Worm (Caenorhabditis elegans): ENCODE results near the gene herd-1.

Gene herd-1

DNA sequence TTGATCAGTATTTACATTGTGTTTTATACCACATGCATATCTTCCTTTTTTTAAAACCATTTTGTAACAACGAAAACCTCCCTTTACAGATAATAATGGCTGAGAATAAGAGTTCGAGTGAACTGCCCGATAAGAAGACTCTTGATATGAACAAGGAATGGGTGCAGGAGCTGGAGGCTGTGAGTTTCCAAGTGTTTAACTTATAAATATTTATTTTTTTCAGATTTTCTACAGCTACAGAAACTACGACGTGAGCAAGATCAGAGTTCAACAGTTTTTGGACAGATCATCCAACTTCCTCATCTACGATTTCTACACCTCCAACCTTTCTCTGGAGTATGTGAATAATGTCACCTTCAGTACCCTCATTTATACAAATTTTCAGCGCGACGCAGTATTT lies at the start of gene herd-1 (continued):
- TF ChIP-seq hif-1 (tag; optimal IDR thresholded peaks at IDR 0.05): no peak
- 0 out of 2 replicates have a peak, but pooled peaks have one; percentile 36 for TF ChIP-seq Y48G9A.11 (GFP tag; IDR thresholded peaks at IDR 0.05)
- TF ChIP-seq unc-130 (GFP tag; optimal IDR thresholded peaks at IDR 0.05): no peak
- no peak for TF ChIP-seq mep-1 (tag; optimal IDR thresholded peaks at IDR 0.05)
- no peak for TF ChIP-seq nhr-48 (tag; optimal IDR thresholded peaks at IDR 0.05)
- peak; percentile 56 for TF ChIP-seq snpc-1.2 (GFP tag; IDR thresholded peaks at IDR 0.05)
- TF ChIP-seq pqm-1 (tag; optimal IDR thresholded peaks at IDR 0.05): no peak
- TF ChIP-seq gei-8 (GFP tag; optimal IDR thresholded peaks at IDR 0.05): no peak
- TF ChIP-seq dmd-8 (GFP tag; IDR thresholded peaks at IDR 0.05): peak; percentile 68; the same call in 1 of the 2 replicates
- TF ChIP-seq ceh-32 (tag; optimal IDR thresholded peaks at IDR 0.05; ENCODE audit: poor library complexity): no peak
- no peak for TF ChIP-seq nhr-11 (tag; optimal IDR thresholded peaks at IDR 0.05)
- TF ChIP-seq nhr-102 (tag; optimal IDR thresholded peaks at IDR 0.05): no peak
- no peak for TF ChIP-seq unc-39 (tag; optimal IDR thresholded peaks at IDR 0.05)
- no peak for TF ChIP-seq cey-2 (tag; optimal IDR thresholded peaks at IDR 0.05; ENCODE audit: borderline replicate concordance, insufficient read depth)
- TF ChIP-seq dmd-6 (GFP tag; IDR thresholded peaks at IDR 0.05): no peak

DNA sequence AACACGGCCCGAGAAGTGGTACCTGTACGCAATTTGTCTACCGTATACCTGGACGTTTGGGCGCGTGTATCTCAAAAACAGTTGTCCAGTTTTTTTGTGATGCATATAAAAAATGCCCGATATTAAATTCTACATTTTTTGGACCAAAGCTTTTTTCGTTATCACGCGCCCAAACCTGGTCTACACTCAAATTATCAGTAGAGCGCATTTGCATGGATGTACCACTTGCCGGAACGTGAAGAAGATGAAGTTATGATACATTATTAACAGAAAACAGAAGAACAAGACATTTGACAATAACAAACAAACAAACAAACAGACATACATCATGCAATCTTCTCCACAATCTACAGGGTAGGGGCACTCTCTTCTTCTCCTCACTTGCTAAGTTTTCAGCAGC lies 48.8 kb upstream of the herd-1 start:
- TF ChIP-seq lin-38 (GFP tag; IDR thresholded peaks at IDR 0.05) (peak; percentile 64), hlh-30 (tag; optimal IDR thresholded peaks at IDR 0.05; ENCODE audit: insufficient read depth) (peak; percentile 23)

DNA sequence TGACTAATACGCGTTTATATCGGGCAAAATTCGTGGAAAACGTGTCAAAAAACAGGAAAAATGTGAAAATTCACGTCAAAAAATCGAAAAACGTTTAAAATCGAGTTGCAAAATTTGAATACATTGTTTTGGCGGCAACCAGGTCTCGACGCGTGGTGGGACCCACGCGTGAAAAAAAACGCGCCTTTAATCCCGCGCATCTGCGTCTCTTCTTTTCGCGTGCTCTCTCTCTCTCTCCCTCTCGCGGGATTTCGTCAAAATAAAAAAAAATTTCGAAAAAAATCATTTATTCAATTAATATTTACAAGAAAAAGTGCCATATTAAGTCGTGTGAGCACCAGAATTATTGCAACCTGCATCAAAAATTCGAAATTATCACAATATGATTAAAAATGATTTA lies 43.0 kb upstream of the herd-1 start, which contains the start of gene ani-1:
Gene ani-1 (minus strand): TSS at position 61 of the 400 bp plus-strand sequence.
- TF ChIP-seq lin-15B (tag; optimal IDR thresholded peaks at IDR 0.05) (no peak), madf-9 (GFP tag; conservative IDR thresholded peaks at IDR 0.05) (no peak), jun-1 (tag; optimal IDR thresholded peaks at IDR 0.05) (no peak), hif-1 (tag; optimal IDR thresholded peaks at IDR 0.05) (peak in 1 of 2 experiments; percentile 33), spr-1 (tag; optimal IDR thresholded peaks at IDR 0.05) (peak; percentile 10), dpl-1 (GFP tag; optimal IDR thresholded peaks at IDR 0.05) (peak; percentile 87), nhr-28 (tag; optimal IDR thresholded peaks at IDR 0.05) (no peak), ceh-32 (tag; optimal IDR thresholded peaks at IDR 0.05; ENCODE audit: poor library complexity) (no peak), vab-7 (GFP tag; IDR thresholded peaks at IDR 0.05) (no peak), hmg-1.1 (GFP tag; IDR thresholded peaks at IDR 0.05) (peak; percentile 40; the same call in 1 of the 2 replicates), ceh-44 (GFP tag; IDR thresholded peaks at IDR 0.05) (no peak), ceh-62 (tag; optimal IDR thresholded peaks at IDR 0.05) (no peak), F26F4.8 (GFP tag; conservative IDR thresholded peaks at IDR 0.05) (no peak), hlh-30 (tag; optimal IDR thresholded peaks at IDR 0.05; ENCODE audit: insufficient read depth) (peak; percentile 54), unc-130 (GFP tag; optimal IDR thresholded peaks at IDR 0.05) (peak; percentile 86), pha-4 (GFP tag; IDR thresholded peaks at IDR 0.05) (0 out of 2 replicates have a peak, but pooled peaks have one; percentile 49), pha-4 (tag; optimal IDR thresholded peaks at IDR 0.05) (no peak), dmd-9 (GFP tag; IDR thresholded peaks at IDR 0.05) (no peak), F10B5.3 (tag; optimal IDR thresholded peaks at IDR 0.05) (no peak), rbr-2 (tag; optimal IDR thresholded peaks at IDR 0.05) (peak; percentile 36), snpc-4 (tag; optimal IDR thresholded peaks at IDR 0.05) (no peak), nhr-25 (tag; optimal IDR thresholded peaks at IDR 0.05; ENCODE audit: borderline replicate concordance, insufficient read depth) (peak; percentile 9), tag-97 (GFP tag; IDR thresholded peaks at IDR 0.05) (no peak), lin-38 (GFP tag; IDR thresholded peaks at IDR 0.05) (peak; percentile 77), duxl-1 (tag; optimal IDR thresholded peaks at IDR 0.05; ENCODE audit: poor library complexity) (peak; percentile 5), daf-16 (GFP tag; optimal IDR thresholded peaks at IDR 0.05) (no peak), daf-16 (tag; optimal IDR thresholded peaks at IDR 0.05) (no peak), fkh-10 (GFP tag; optimal IDR thresholded peaks at IDR 0.05) (no peak), nhr-48 (tag; optimal IDR thresholded peaks at IDR 0.05) (no peak), Y48G9A.11 (GFP tag; IDR thresholded peaks at IDR 0.05) (no peak), nhr-111 (GFP tag; optimal IDR thresholded peaks at IDR 0.05) (no peak), lsy-2 (tag; optimal IDR thresholded peaks at IDR 0.05) (peak in 1 of 2 experiments; percentile 86), mep-1 (tag; optimal IDR thresholded peaks at IDR 0.05) (peak; percentile 69), set-16 (GFP tag; IDR thresholded peaks at IDR 0.05) (no peak), ama-1 (optimal IDR thresholded peaks at IDR 0.05) (peak; percentile 92), unc-39 (tag; optimal IDR thresholded peaks at IDR 0.05) (no peak), madf-5 (GFP tag; IDR thresholded peaks at IDR 0.05) (no peak), zfp-2 (tag; optimal IDR thresholded peaks at IDR 0.05) (no peak), snpc-1.2 (GFP tag; IDR thresholded peaks at IDR 0.05) (peak; percentile 30; the same call in 1 of the 2 replicates)

All from whole organism, L4 larva.